Worm (Caenorhabditis elegans) whole organism, early embryonic: ENCODE data around the gene rab-6.1.

Experiments used
- B0310.2 ChIP-seq: sonication (generic microtip); optimal IDR thresholded peaks from 2 replicates; lab custom pipeline; 2016; ENCODE audit warnings: mild to moderate bottlenecking, missing genetic modification characterization, missing compliant biosample characterization
- F13C5.2 ChIP-seq: sonication (generic microtip); optimal IDR thresholded peaks from 2 replicates; lab custom pipeline; 2017; ENCODE audit warnings: mild to moderate bottlenecking, missing genetic modification characterization, inconsistent platforms, missing compliant biosample characterization
- aly-1 ChIP-seq: sonication (generic microtip); optimal IDR thresholded peaks from 2 replicates; lab custom pipeline; 2016; ENCODE audit warnings: missing genetic modification characterization, missing compliant biosample characterization
- ama-1 ChIP-seq: fragments of 150-350 bp; optimal IDR thresholded peaks from 2 replicates; lab custom pipeline; 2014
- ceh-13 ChIP-seq: fragments of 200-800 bp; sonication (Bioruptor generic); optimal IDR thresholded peaks from 2 replicates; lab custom pipeline; 2018; ENCODE audit warnings: mild to moderate bottlenecking, missing genetic modification characterization, missing compliant biosample characterization
- ceh-36 ChIP-seq: sonication (generic microtip); optimal IDR thresholded peaks from 2 replicates; lab custom pipeline; 2016; ENCODE audit warnings: missing genetic modification characterization, inconsistent platforms, missing compliant biosample characterization
- ets-7 ChIP-seq: sonication (generic microtip); optimal IDR thresholded peaks from 2 replicates; lab custom pipeline; 2016; ENCODE audit warnings: missing genotype, missing genetic modification characterization, missing compliant biosample characterization
- flt-1 ChIP-seq: fragments of 200-800 bp; sonication (Bioruptor generic); IDR thresholded peaks from 2 replicates; pipeline ENCODE4 v1.3.6; 2022; ENCODE audit warnings: missing genetic modification characterization, missing compliant biosample characterization
- hmbx-1 ChIP-seq: sonication (generic microtip); optimal IDR thresholded peaks from 2 replicates; lab custom pipeline; 2016; ENCODE audit warnings: mild to moderate bottlenecking, missing genetic modification characterization, missing compliant biosample characterization
- hmg-4 ChIP-seq: fragments of 200-800 bp; sonication (Bioruptor generic); optimal IDR thresholded peaks from 2 replicates; lab custom pipeline; 2018; ENCODE audit warnings: mild to moderate bottlenecking, missing genetic modification characterization, missing compliant biosample characterization
- hnd-1 ChIP-seq: sonication (generic microtip); optimal IDR thresholded peaks from 2 replicates; lab custom pipeline; 2016; ENCODE audit warnings: missing genetic modification characterization, missing compliant biosample characterization
- pes-1 ChIP-seq: fragments of 200-800 bp; sonication (Bioruptor generic); IDR thresholded peaks from 2 replicates; pipeline ENCODE4 v1.3.6; 2022; ENCODE audit warnings: missing genetic modification reagents, missing genetic modification characterization, missing compliant biosample characterization
- scrt-1 ChIP-seq: fragments of 200-800 bp; sonication (Bioruptor generic); IDR thresholded peaks from 2 replicates; pipeline ENCODE4 v1.3.6; 2022; ENCODE audit warnings: missing genetic modification characterization, missing compliant biosample characterization
- sea-1 ChIP-seq: fragments of 200-800 bp; sonication (Bioruptor generic); conservative IDR thresholded peaks from 2 replicates; pipeline ENCODE4 v1.3.6; 2022; ENCODE audit warnings: missing genetic modification characterization, missing compliant biosample characterization
- tbx-11 ChIP-seq: fragments of 200-800 bp; sonication (Bioruptor generic); IDR thresholded peaks from 2 replicates; pipeline ENCODE4 v1.3.6; 2022; ENCODE audit warnings: missing genetic modification characterization, missing compliant biosample characterization
- tbx-37 ChIP-seq: fragments of 200-800 bp; sonication (Bioruptor generic); conservative IDR thresholded peaks from 2 replicates; pipeline ENCODE4 v1.3.6; 2022; ENCODE audit warnings: missing genetic modification reagents, missing genetic modification characterization, missing compliant biosample characterization
- tra-4 ChIP-seq: sonication (generic microtip); optimal IDR thresholded peaks from 2 replicates; lab custom pipeline; 2017; ENCODE audit warnings: missing genetic modification characterization, missing compliant biosample characterization

Gene rab-6.1

ce11 chrIII:9047260-9047659 lies 41.5 kb upstream of the rab-6.1 start:
- TF ChIP-seq F13C5.2 (tag; lab: Kevin White, UChicago) (no peak), sea-1 (no peak), tra-4 (tag; lab: Kevin White, UChicago) (no peak), aly-1 (tag; lab: Kevin White, UChicago) (no peak), hnd-1 (tag; lab: Kevin White, UChicago) (no peak), ama-1 (no peak), pes-1 (GFP tag; lab: Robert Waterston, UW) (no peak), tbx-11 (GFP tag; lab: Robert Waterston, UW) (no peak), hmg-4 (no peak), hmbx-1 (tag; lab: Kevin White, UChicago) (no peak), ceh-13 (no peak), ceh-36 (tag; lab: Kevin White, UChicago) (no peak)

- TF ChIP-seq tbx-11 (GFP tag; lab: Robert Waterston, UW), result no peak
- TF ChIP-seq aly-1 (tag; lab: Kevin White, UChicago), result no peak
- no peak for TF ChIP-seq hnd-1 (tag; lab: Kevin White, UChicago)
- no peak for TF ChIP-seq ceh-36 (tag; lab: Kevin White, UChicago)
- no peak for TF ChIP-seq sea-1
- TF ChIP-seq scrt-1 (GFP tag; lab: Robert Waterston, UW), result no peak
- no peak for TF ChIP-seq ceh-13
- no peak for TF ChIP-seq F13C5.2 (tag; lab: Kevin White, UChicago)
- TF ChIP-seq B0310.2 (tag; lab: Kevin White, UChicago), result no peak
- TF ChIP-seq ets-7 (tag; lab: Kevin White, UChicago), result no peak
- TF ChIP-seq pes-1 (GFP tag; lab: Robert Waterston, UW), result no peak
- no peak for TF ChIP-seq tbx-37 (GFP tag; lab: Robert Waterston, UW)
- TF ChIP-seq flt-1 (GFP tag; lab: Robert Waterston, UW), result no peak
- TF ChIP-seq ama-1, result no peak
- TF ChIP-seq hmg-4, result no peak
- TF ChIP-seq hmbx-1 (tag; lab: Kevin White, UChicago), result no peak
- TF ChIP-seq tra-4 (tag; lab: Kevin White, UChicago), result no peak
Measured at ce11 chrIII:9045838-9046237, 40.1 kb upstream of the rab-6.1 start, which contains the start of gene R107.2. Gene R107.2, minus strand, starts transcription at chrIII:9045938.

- TF ChIP-seq tbx-37 (GFP tag; lab: Robert Waterston, UW) (no peak), scrt-1 (GFP tag; lab: Robert Waterston, UW) (no peak)
Measured at ce11 chrIII:9043200-9043599, 37.4 kb upstream of the rab-6.1 start, which contains the start of gene nac-2. Gene nac-2, minus strand, starts transcription at chrIII:9043300.

- TF ChIP-seq ceh-13, result no peak
- TF ChIP-seq hmbx-1 (tag; lab: Kevin White, UChicago), result no peak
- no peak for TF ChIP-seq hnd-1 (tag; lab: Kevin White, UChicago)
- TF ChIP-seq tra-4 (tag; lab: Kevin White, UChicago), result no peak
Measured at ce11 chrIII:9037658-9038057, 31.9 kb upstream of the rab-6.1 start, which contains the start of gene R107.9. Gene R107.9, plus strand, starts transcription at chrIII:9037958.

- TF ChIP-seq scrt-1 (GFP tag; lab: Robert Waterston, UW), result no peak
- no peak for TF ChIP-seq ama-1
- no peak for TF ChIP-seq tbx-11 (GFP tag; lab: Robert Waterston, UW)
- TF ChIP-seq hmg-4, result no peak
- TF ChIP-seq aly-1 (tag; lab: Kevin White, UChicago), result no peak
- no peak for TF ChIP-seq ets-7 (tag; lab: Kevin White, UChicago)
- TF ChIP-seq tbx-37 (GFP tag; lab: Robert Waterston, UW), result no peak
- no peak for TF ChIP-seq hmbx-1 (tag; lab: Kevin White, UChicago)
- TF ChIP-seq sea-1, result no peak
- no peak for TF ChIP-seq ceh-36 (tag; lab: Kevin White, UChicago)
- TF ChIP-seq hnd-1 (tag; lab: Kevin White, UChicago), result no peak
- TF ChIP-seq tra-4 (tag; lab: Kevin White, UChicago), result no peak
- no peak for TF ChIP-seq pes-1 (GFP tag; lab: Robert Waterston, UW)
- no peak for TF ChIP-seq F13C5.2 (tag; lab: Kevin White, UChicago)
Measured at ce11 chrIII:9035037-9035436, 29.3 kb upstream of the rab-6.1 start.

- TF ChIP-seq flt-1 (GFP tag; lab: Robert Waterston, UW) (no peak), ets-7 (tag; lab: Kevin White, UChicago) (no peak), aly-1 (tag; lab: Kevin White, UChicago) (no peak), sea-1 (no peak), hmg-4 (no peak), F13C5.2 (tag; lab: Kevin White, UChicago) (no peak), hmbx-1 (tag; lab: Kevin White, UChicago) (no peak), tbx-37 (GFP tag; lab: Robert Waterston, UW) (no peak), ama-1 (no peak), tbx-11 (GFP tag; lab: Robert Waterston, UW) (no peak), ceh-36 (tag; lab: Kevin White, UChicago) (no peak), tra-4 (tag; lab: Kevin White, UChicago) (no peak), hnd-1 (tag; lab: Kevin White, UChicago) (no peak)
Measured at ce11 chrIII:9034133-9034532, 28.4 kb upstream of the rab-6.1 start.

- no peak for TF ChIP-seq ets-7 (tag; lab: Kevin White, UChicago)
- TF ChIP-seq tbx-11 (GFP tag; lab: Robert Waterston, UW), result no peak
- TF ChIP-seq ceh-13, result no peak
- TF ChIP-seq aly-1 (tag; lab: Kevin White, UChicago), result no peak
Measured at ce11 chrIII:9030818-9031217, 25.1 kb upstream of the rab-6.1 start.

- TF ChIP-seq ceh-13 (no peak), ceh-36 (tag; lab: Kevin White, UChicago) (no peak), sea-1 (no peak), scrt-1 (GFP tag; lab: Robert Waterston, UW) (no peak), B0310.2 (tag; lab: Kevin White, UChicago) (no peak), flt-1 (GFP tag; lab: Robert Waterston, UW) (no peak), hmg-4 (no peak), ama-1 (no peak), hmbx-1 (tag; lab: Kevin White, UChicago) (no peak), hnd-1 (tag; lab: Kevin White, UChicago) (no peak), aly-1 (tag; lab: Kevin White, UChicago) (no peak), ets-7 (tag; lab: Kevin White, UChicago) (no peak), pes-1 (GFP tag; lab: Robert Waterston, UW) (no peak), F13C5.2 (tag; lab: Kevin White, UChicago) (no peak), tbx-11 (GFP tag; lab: Robert Waterston, UW) (no peak), tbx-37 (GFP tag; lab: Robert Waterston, UW) (no peak)
Measured at ce11 chrIII:9026951-9027350, 21.2 kb upstream of the rab-6.1 start, which contains the start of gene F59B2.13. Gene F59B2.13, minus strand, starts transcription at chrIII:9027051.
